Worm (Caenorhabditis elegans): ENCODE data around the gene srb-5.
A peak's percentile ranks its signal among the peaks of the same experiment; 100 is the strongest.

Gene srb-5

DNA sequence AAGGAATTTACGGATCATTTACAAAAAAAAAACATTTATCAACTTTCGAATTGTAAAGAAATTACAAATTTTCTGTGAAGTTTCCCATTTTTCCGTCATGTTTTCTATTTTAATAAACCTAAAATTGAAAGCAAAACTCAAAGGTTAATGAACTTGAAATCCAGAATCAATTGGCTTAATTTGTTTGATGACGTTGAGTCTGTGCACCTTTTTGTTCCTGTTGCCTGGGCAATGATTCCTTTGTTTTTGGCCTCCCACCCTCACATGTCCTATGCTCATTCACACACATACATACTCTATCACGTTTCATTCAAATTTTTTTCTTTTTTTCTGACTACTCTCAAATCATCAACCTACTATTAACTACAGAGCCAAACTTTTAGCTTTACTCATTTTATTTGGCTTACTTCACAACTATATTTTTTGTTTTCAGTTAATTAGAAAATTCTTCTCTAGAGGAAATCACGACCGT, 26.9 kb downstream of the srb-5 start, which contains the start of gene F58A6.2:
F58A6.2 (plus strand) TSS at position 422 of the 472 bp plus-strand sequence.
- TF ChIP-seq lir-3 (tag; optimal IDR thresholded peaks at IDR 0.05; ENCODE audit: poor library complexity): no peak
- no peak for TF ChIP-seq tlp-1 (tag; optimal IDR thresholded peaks at IDR 0.05)
- TF ChIP-seq unc-98 (GFP tag; IDR thresholded peaks at IDR 0.05): no peak
- TF ChIP-seq ceh-8 (GFP tag; optimal IDR thresholded peaks at IDR 0.05): peak; percentile 71
- no peak for TF ChIP-seq nhr-237 (tag; optimal IDR thresholded peaks at IDR 0.05)
- no peak for TF ChIP-seq mef-2 (tag; optimal IDR thresholded peaks at IDR 0.05)
- no peak for TF ChIP-seq fkh-10 (GFP tag; optimal IDR thresholded peaks at IDR 0.05)
- peak; percentile 66 for TF ChIP-seq fkh-8 (tag; optimal IDR thresholded peaks at IDR 0.05)
- TF ChIP-seq nhr-71 (tag; optimal IDR thresholded peaks at IDR 0.05): peak; percentile 40

DNA sequence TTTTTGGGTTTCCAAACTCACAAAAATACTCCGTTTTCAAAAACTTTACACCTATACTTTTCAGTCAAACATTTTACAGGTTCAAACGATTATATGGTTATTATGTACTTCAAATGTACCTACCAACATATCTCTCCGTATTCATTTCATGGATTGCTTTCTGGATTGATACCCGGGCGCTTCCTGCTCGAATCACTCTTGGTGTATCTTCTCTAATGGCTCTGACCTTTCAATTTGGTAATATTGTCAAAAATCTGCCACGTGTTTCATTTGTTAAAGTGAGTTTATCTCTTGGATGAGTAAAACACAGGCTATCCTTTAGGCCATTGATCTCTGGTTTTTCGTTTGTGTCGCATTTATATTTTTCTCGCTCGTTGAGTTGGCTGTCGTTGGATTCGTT, 31.4 kb downstream of the srb-5 start:
- TF ChIP-seq unc-86 (tag; optimal IDR thresholded peaks at IDR 0.05) (no peak), ceh-63 (GFP tag; optimal IDR thresholded peaks at IDR 0.05) (no peak), ceh-82 (tag; optimal IDR thresholded peaks at IDR 0.05) (no peak), F16B12.6 (tag; optimal IDR thresholded peaks at IDR 0.05) (no peak), rnt-1 (tag; optimal IDR thresholded peaks at IDR 0.05) (no peak), unc-62 (GFP tag; optimal IDR thresholded peaks at IDR 0.05) (no peak), tbx-2 (tag; optimal IDR thresholded peaks at IDR 0.05) (no peak), sox-4 (tag; optimal IDR thresholded peaks at IDR 0.05) (no peak), nhr-84 (tag; optimal IDR thresholded peaks at IDR 0.05) (no peak), nhr-47 (tag; optimal IDR thresholded peaks at IDR 0.05) (no peak), lsy-2 (tag; optimal IDR thresholded peaks at IDR 0.05) (no peak), elt-3 (tag; optimal IDR thresholded peaks at IDR 0.05) (no peak), snu-23 (GFP tag; optimal IDR thresholded peaks at IDR 0.05) (no peak), ceh-90 (tag; optimal IDR thresholded peaks at IDR 0.05) (no peak), irx-1 (tag; optimal IDR thresholded peaks at IDR 0.05) (no peak), blmp-1 (tag; optimal IDR thresholded peaks at IDR 0.05) (no peak), sptf-1 (tag; optimal IDR thresholded peaks at IDR 0.05) (no peak), zag-1 (tag; optimal IDR thresholded peaks at IDR 0.05) (no peak)

DNA sequence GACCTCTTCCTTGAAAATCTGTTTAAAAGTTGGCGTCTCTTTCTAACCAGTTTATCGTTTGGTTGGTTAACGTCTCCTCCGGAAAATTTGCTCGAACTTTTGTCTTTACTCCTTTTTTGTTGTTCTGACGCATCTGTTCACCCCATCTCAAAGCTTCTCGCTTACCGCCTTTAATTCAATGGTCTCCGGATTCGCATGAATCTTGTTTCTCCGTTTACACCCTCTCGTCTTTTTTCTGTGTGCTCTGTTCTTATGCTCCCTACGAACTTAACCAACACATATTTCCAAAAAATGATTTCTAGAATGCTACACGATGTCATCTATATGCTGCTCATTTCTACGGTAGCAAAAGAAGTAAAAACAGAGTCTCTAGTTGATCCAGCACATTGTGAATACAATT, 33.1 kb downstream of the srb-5 start, which contains the start of gene lgc-56:
lgc-56 (plus strand) TSS at position 301 of the 400 bp plus-strand sequence.
- TF ChIP-seq ceh-63 (GFP tag; optimal IDR thresholded peaks at IDR 0.05) (no peak), hpl-2 (GFP tag; optimal IDR thresholded peaks at IDR 0.05) (no peak)

DNA sequence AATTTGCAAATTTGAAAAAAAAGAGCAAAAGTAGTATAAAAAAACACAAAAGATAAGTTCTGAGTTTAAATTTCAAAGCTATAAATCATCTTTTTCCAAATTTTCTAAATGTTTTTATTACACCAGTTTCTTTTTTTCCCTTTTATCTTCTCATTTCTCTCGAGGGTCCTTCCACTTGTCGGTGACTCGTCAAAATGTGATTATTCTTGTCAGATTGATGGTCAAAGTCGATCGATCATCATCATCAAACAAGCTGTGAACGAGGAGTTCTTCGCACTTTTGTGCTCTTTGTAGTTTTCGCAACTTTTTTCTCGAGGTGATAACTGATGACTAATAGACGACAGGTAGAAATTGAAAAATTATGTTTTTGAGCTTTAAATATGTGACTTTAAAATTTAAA, 42.6 kb downstream of the srb-5 start:
- TF ChIP-seq lin-39 (tag; optimal IDR thresholded peaks at IDR 0.05) (no peak), ztf-11 (tag; optimal IDR thresholded peaks at IDR 0.05) (no peak), aha-1 (tag; optimal IDR thresholded peaks at IDR 0.05) (no peak), fkh-8 (tag; optimal IDR thresholded peaks at IDR 0.05) (no peak), sptf-1 (tag; optimal IDR thresholded peaks at IDR 0.05) (no peak), vab-15 (tag; optimal IDR thresholded peaks at IDR 0.05) (no peak), nhr-237 (tag; optimal IDR thresholded peaks at IDR 0.05) (no peak), Y116A8C.19 (tag; optimal IDR thresholded peaks at IDR 0.05; ENCODE audit: borderline replicate concordance) (no peak), ceh-63 (GFP tag; optimal IDR thresholded peaks at IDR 0.05) (no peak), lin-15B (tag; optimal IDR thresholded peaks at IDR 0.05) (no peak), C34B4.2 (tag; optimal IDR thresholded peaks at IDR 0.05) (no peak), tbx-2 (tag; optimal IDR thresholded peaks at IDR 0.05) (no peak), ceh-90 (tag; optimal IDR thresholded peaks at IDR 0.05) (no peak), sup-37 (GFP tag; optimal IDR thresholded peaks at IDR 0.05) (no peak), nhr-19 (GFP tag; conservative IDR thresholded peaks at IDR 0.05) (no peak), mab-9 (GFP tag; IDR thresholded peaks at IDR 0.05) (no peak), fkh-10 (GFP tag; optimal IDR thresholded peaks at IDR 0.05) (no peak)

Measured in whole organism, L1 larva.